Worm (Caenorhabditis elegans): ENCODE data around the gene arl-5.
A peak's percentile ranks its signal among the peaks of the same experiment; 100 is the strongest.

arl-5 gene

ce11 chrIII:9826005-9826404 is 3.0 kb downstream of the arl-5 start (continued):
- peak; percentile 71 for TF ChIP-seq nhr-20 (tag; optimal IDR thresholded peaks at IDR 0.05)
- TF ChIP-seq grh-1 (GFP tag; IDR thresholded peaks at IDR 0.05): 0 out of 2 replicates have a peak, but pooled peaks have one; percentile 10
- no peak for TF ChIP-seq ets-5 (GFP tag; IDR thresholded peaks at IDR 0.05)
- TF ChIP-seq dsc-1 (tag; optimal IDR thresholded peaks at IDR 0.05): no peak
- peak; percentile 60 for TF ChIP-seq F16B12.6 (tag; optimal IDR thresholded peaks at IDR 0.05)
- peak; percentile 9 to 40 (median 26) for TF ChIP-seq dpl-1 (GFP tag; optimal IDR thresholded peaks at IDR 0.05)
- no peak for TF ChIP-seq pax-3 (tag; optimal IDR thresholded peaks at IDR 0.05)
- peak; percentile 1 for TF ChIP-seq nhr-77 (tag; optimal IDR thresholded peaks at IDR 0.05)
- TF ChIP-seq lir-3 (tag; optimal IDR thresholded peaks at IDR 0.05; ENCODE audit: poor library complexity): peak; percentile 11
- peak; percentile 11 for TF ChIP-seq xbp-1 (tag; optimal IDR thresholded peaks at IDR 0.05)
- TF ChIP-seq unc-62 (GFP tag; optimal IDR thresholded peaks at IDR 0.05): no peak

ce11 chrIII:9827163-9827951 is 4.3 kb downstream of the arl-5 start, which contains the start of the genes ZK632.10 and ZK632.11:
TSS of gene ZK632.10 (minus strand) at chrIII:9827722.
TSS of gene ZK632.11 (plus strand) at chrIII:9827915.
- TF ChIP-seq nhr-237 (tag; optimal IDR thresholded peaks at IDR 0.05) (no peak), aly-2 (tag; optimal IDR thresholded peaks at IDR 0.05) (no peak), pax-3 (tag; optimal IDR thresholded peaks at IDR 0.05) (no peak), ces-1 (GFP tag; optimal IDR thresholded peaks at IDR 0.05) (no peak), mef-2 (tag; optimal IDR thresholded peaks at IDR 0.05) (no peak), ets-5 (GFP tag; IDR thresholded peaks at IDR 0.05) (no peak), nhr-19 (GFP tag; conservative IDR thresholded peaks at IDR 0.05) (peak; percentile 23; the same call in 1 of the 2 replicates), sox-4 (tag; optimal IDR thresholded peaks at IDR 0.05) (no peak), efl-3 (GFP tag; optimal IDR thresholded peaks at IDR 0.05) (no peak), nhr-71 (tag; optimal IDR thresholded peaks at IDR 0.05) (peak; percentile 47), F16B12.6 (tag; optimal IDR thresholded peaks at IDR 0.05) (peak; percentile 87), unc-30 (tag; optimal IDR thresholded peaks at IDR 0.05) (no peak), nhr-47 (tag; optimal IDR thresholded peaks at IDR 0.05) (peak; percentile 46), grh-1 (GFP tag; IDR thresholded peaks at IDR 0.05) (no peak), mep-1 (tag; optimal IDR thresholded peaks at IDR 0.05) (peak; percentile 81), tbx-2 (tag; optimal IDR thresholded peaks at IDR 0.05) (peak; percentile 10), jun-1 (tag; optimal IDR thresholded peaks at IDR 0.05) (no peak), mdl-1 (tag; optimal IDR thresholded peaks at IDR 0.05) (peak in 1 of 2 experiments; percentile 47), unc-130 (tag; optimal IDR thresholded peaks at IDR 0.05) (peak; percentile 42), unc-86 (tag; optimal IDR thresholded peaks at IDR 0.05) (no peak), mab-9 (GFP tag; IDR thresholded peaks at IDR 0.05) (no peak), nhr-20 (tag; optimal IDR thresholded peaks at IDR 0.05) (no peak), lsy-2 (tag; optimal IDR thresholded peaks at IDR 0.05) (peak; percentile 97 to 99), zip-4 (GFP tag; optimal IDR thresholded peaks at IDR 0.05) (no peak), fkh-8 (tag; optimal IDR thresholded peaks at IDR 0.05) (peak; percentile 15), pag-3 (tag; optimal IDR thresholded peaks at IDR 0.05; ENCODE audit: borderline replicate concordance, insufficient read depth) (no peak), irx-1 (tag; optimal IDR thresholded peaks at IDR 0.05) (no peak), snpc-4 (tag; optimal IDR thresholded peaks at IDR 0.05) (no peak), ceh-63 (GFP tag; optimal IDR thresholded peaks at IDR 0.05) (no peak), ztf-11 (tag; optimal IDR thresholded peaks at IDR 0.05) (no peak), nhr-85 (tag) (peak; percentile 53), zag-1 (tag; optimal IDR thresholded peaks at IDR 0.05) (no peak), nhr-90 (tag; optimal IDR thresholded peaks at IDR 0.05; ENCODE audit: poor library complexity) (no peak), elt-3 (tag; optimal IDR thresholded peaks at IDR 0.05) (peak in 1 of 6 experiments; percentile 29), nhr-12 (tag; optimal IDR thresholded peaks at IDR 0.05) (no peak), unc-98 (GFP tag; IDR thresholded peaks at IDR 0.05) (no peak), ama-1 (optimal IDR thresholded peaks at IDR 0.05) (no peak), pqm-1 (tag; optimal IDR thresholded peaks at IDR 0.05) (no peak), nhr-84 (tag; optimal IDR thresholded peaks at IDR 0.05) (no peak), alr-1 (tag; optimal IDR thresholded peaks at IDR 0.05; ENCODE audit: borderline replicate concordance) (no peak), hlh-4 (tag; optimal IDR thresholded peaks at IDR 0.05) (no peak), ceh-82 (tag; optimal IDR thresholded peaks at IDR 0.05) (peak in 1 of 3 experiments; percentile 51), Y116A8C.19 (tag; optimal IDR thresholded peaks at IDR 0.05; ENCODE audit: borderline replicate concordance) (no peak)
